Worm (Caenorhabditis elegans) whole organism, midembryonic: Measurements from ENCODE around the gene H41C03.2.
"Not testable (repeated sequence)": the region's sequence is repeated elsewhere in the genome, so short reads cannot be mapped to it uniquely, and the experiment has no call there.

Experiments used
- T22C8.4 ChIP-seq: fragments of 200-800 bp; sonication (Bioruptor generic); IDR thresholded peaks from 2 replicates; pipeline ENCODE4 v1.3.6; 2022; ENCODE audit warnings: missing genetic modification characterization, missing compliant biosample characterization
- cog-1 ChIP-seq: sonication (generic microtip); optimal IDR thresholded peaks from 2 replicates; lab custom pipeline; 2016; ENCODE audit warnings: missing genetic modification characterization, missing compliant biosample characterization
- flt-1 ChIP-seq: fragments of 200-800 bp; sonication (Bioruptor generic); IDR thresholded peaks from 2 replicates; pipeline ENCODE4 v1.3.6; 2022; ENCODE audit warnings: missing genetic modification characterization, missing compliant biosample characterization
- klf-2 ChIP-seq: fragments of 200-800 bp; sonication (Bioruptor generic); conservative IDR thresholded peaks from 2 replicates; pipeline ENCODE4 v1.3.6; 2022; ENCODE audit warnings: missing genetic modification reagents, missing genetic modification characterization, missing compliant biosample characterization
- med-1 ChIP-seq: sonication (generic microtip); optimal IDR thresholded peaks from 2 replicates; lab custom pipeline; 2017; ENCODE audit warnings: missing genetic modification characterization, mild to moderate bottlenecking, missing compliant biosample characterization, antibody characterized with exemption, missing genetic modification reagents; ENCODE audit not compliant: insufficient read depth
- ref-1 ChIP-seq: fragments of 200-800 bp; sonication (Bioruptor generic); conservative IDR thresholded peaks from 2 replicates; pipeline ENCODE4 v1.3.6; 2022; ENCODE audit warnings: missing genetic modification reagents, missing genetic modification characterization, missing compliant biosample characterization
- tab-1 ChIP-seq: fragments of 200-800 bp; sonication (Bioruptor generic); IDR thresholded peaks from 2 replicates; pipeline ENCODE4 v1.3.6; 2022; ENCODE audit warnings: missing genetic modification characterization, missing compliant biosample characterization
- ztf-23 ChIP-seq: fragments of 200-800 bp; sonication (Bioruptor generic); IDR thresholded peaks from 2 replicates; pipeline ENCODE4 v1.3.6; 2022; ENCODE audit warnings: missing genetic modification reagents, missing genetic modification characterization, missing compliant biosample characterization
- ztf-29 ChIP-seq: fragments of 200-800 bp; sonication (Bioruptor generic); IDR thresholded peaks from 2 replicates; pipeline ENCODE4 v1.3.6; 2022; ENCODE audit warnings: missing genetic modification reagents, missing genetic modification characterization, missing compliant biosample characterization

H41C03.2 gene

ce11 chrII:5884252-5884651, 32.3 kb upstream of the H41C03.2 start, which contains the start of gene rfip-1:
Gene rfip-1, plus strand, starts transcription at chrII:5884552.
- TF ChIP-seq flt-1 (GFP tag; lab: Robert Waterston, UW) (no peak), ztf-29 (GFP tag; lab: Robert Waterston, UW) (no peak), ref-1 (GFP tag; lab: Robert Waterston, UW) (no peak), med-1 (GFP tag; lab: Kevin White, UChicago) (no peak), T22C8.4 (no peak), tab-1 (no peak), cog-1 (tag; lab: Kevin White, UChicago) (no peak), klf-2 (GFP tag; lab: Robert Waterston, UW) (no peak), ztf-23 (no peak)

- TF ChIP-seq flt-1 (GFP tag; lab: Robert Waterston, UW), result no peak
- TF ChIP-seq ztf-23, result no peak
- TF ChIP-seq cog-1 (tag; lab: Kevin White, UChicago), result no peak
- no peak for TF ChIP-seq tab-1
- TF ChIP-seq ref-1 (GFP tag; lab: Robert Waterston, UW), result no peak
- no peak for TF ChIP-seq T22C8.4
- TF ChIP-seq klf-2 (GFP tag; lab: Robert Waterston, UW), result no peak
- TF ChIP-seq med-1 (GFP tag; lab: Kevin White, UChicago), result no peak
- TF ChIP-seq ztf-29 (GFP tag; lab: Robert Waterston, UW), result no peak
Measured at ce11 chrII:5880677-5881076, 28.8 kb upstream of the H41C03.2 start.

- TF ChIP-seq tab-1; ref-1 (GFP tag; lab: Robert Waterston, UW); flt-1 (GFP tag; lab: Robert Waterston, UW): not testable (repeated sequence)
Measured at ce11 chrII:5876511-5876910, 24.6 kb upstream of the H41C03.2 start, which contains the start of gene F55C12.2. Gene F55C12.2, plus strand, starts transcription at chrII:5876811.

ce11 chrII:5876053-5876452, 24.1 kb upstream of the H41C03.2 start, which contains the start of gene F55C12.6:
Gene F55C12.6, minus strand, starts transcription at chrII:5876153.
- TF ChIP-seq med-1 (GFP tag; lab: Kevin White, UChicago) (no peak), ref-1 (GFP tag; lab: Robert Waterston, UW) (no peak), flt-1 (GFP tag; lab: Robert Waterston, UW) (no peak), cog-1 (tag; lab: Kevin White, UChicago) (no peak), T22C8.4 (no peak), ztf-29 (GFP tag; lab: Robert Waterston, UW) (no peak), tab-1 (no peak), ztf-23 (no peak), klf-2 (GFP tag; lab: Robert Waterston, UW) (no peak)

ce11 chrII:5874130-5874529, 22.2 kb upstream of the H41C03.2 start:
- TF ChIP-seq T22C8.4 (no peak), ref-1 (GFP tag; lab: Robert Waterston, UW) (no peak), cog-1 (tag; lab: Kevin White, UChicago) (no peak), klf-2 (GFP tag; lab: Robert Waterston, UW) (no peak), med-1 (GFP tag; lab: Kevin White, UChicago) (no peak), ztf-29 (GFP tag; lab: Robert Waterston, UW) (no peak), ztf-23 (no peak), flt-1 (GFP tag; lab: Robert Waterston, UW) (no peak), tab-1 (no peak)

- TF ChIP-seq cog-1 (tag; lab: Kevin White, UChicago), result no peak
- TF ChIP-seq ztf-23, result 0 out of 2 replicates have a peak, but pooled peaks have one; percentile 39
Measured at ce11 chrII:5873564-5874070, 21.7 kb upstream of the H41C03.2 start, which contains the start of gene tex-2. Gene tex-2, minus strand, starts transcription at chrII:5873614.

ce11 chrII:5872414-5872813, 20.5 kb upstream of the H41C03.2 start:
- TF ChIP-seq med-1 (GFP tag; lab: Kevin White, UChicago) (no peak), cog-1 (tag; lab: Kevin White, UChicago) (no peak), ztf-29 (GFP tag; lab: Robert Waterston, UW) (no peak), T22C8.4 (no peak), ztf-23 (no peak), klf-2 (GFP tag; lab: Robert Waterston, UW) (no peak)

ce11 chrII:5871508-5871907, 19.6 kb upstream of the H41C03.2 start:
- TF ChIP-seq klf-2 (GFP tag; lab: Robert Waterston, UW), result no peak
- no peak for TF ChIP-seq cog-1 (tag; lab: Kevin White, UChicago)
- no peak for TF ChIP-seq ref-1 (GFP tag; lab: Robert Waterston, UW)
- TF ChIP-seq flt-1 (GFP tag; lab: Robert Waterston, UW), result no peak
- TF ChIP-seq ztf-29 (GFP tag; lab: Robert Waterston, UW), result no peak
- no peak for TF ChIP-seq tab-1
- no peak for TF ChIP-seq med-1 (GFP tag; lab: Kevin White, UChicago)
- no peak for TF ChIP-seq ztf-23
- no peak for TF ChIP-seq T22C8.4

ce11 chrII:5866920-5867319, 15.0 kb upstream of the H41C03.2 start:
- TF ChIP-seq ztf-29 (GFP tag; lab: Robert Waterston, UW) (no peak), ref-1 (GFP tag; lab: Robert Waterston, UW) (no peak), T22C8.4 (no peak), cog-1 (tag; lab: Kevin White, UChicago) (no peak), klf-2 (GFP tag; lab: Robert Waterston, UW) (no peak), ztf-23 (no peak), tab-1 (no peak), flt-1 (GFP tag; lab: Robert Waterston, UW) (no peak), med-1 (GFP tag; lab: Kevin White, UChicago) (no peak)
